Worm (Caenorhabditis elegans): Measurements from ENCODE around the gene col-119.

The col-119 gene

ce11 chrIV:8943430-8943829 is 36.2 kb downstream of the col-119 start:
- TF ChIP-seq ztf-4 (tag; optimal IDR thresholded peaks at IDR 0.05) (no peak), R02D3.7 (tag; optimal IDR thresholded peaks at IDR 0.05) (no peak), skn-1 (tag; optimal IDR thresholded peaks at IDR 0.05) (no peak), elt-1 (tag; optimal IDR thresholded peaks at IDR 0.05) (no peak), mdl-1 (tag; optimal IDR thresholded peaks at IDR 0.05) (no peak), snpc-4 (tag; optimal IDR thresholded peaks at IDR 0.05) (no peak), sem-4 (tag; optimal IDR thresholded peaks at IDR 0.05) (no peak), mbf-1 (tag; optimal IDR thresholded peaks at IDR 0.05) (no peak), nhr-10 (tag; optimal IDR thresholded peaks at IDR 0.05) (no peak), elt-3 (tag; optimal IDR thresholded peaks at IDR 0.05) (no peak), nhr-6 (tag; optimal IDR thresholded peaks at IDR 0.05) (no peak), F13H6.1 (tag; optimal IDR thresholded peaks at IDR 0.05) (no peak), crh-2 (tag; optimal IDR thresholded peaks at IDR 0.05) (no peak), peb-1 (tag; optimal IDR thresholded peaks at IDR 0.05) (no peak), ceh-82 (tag; optimal IDR thresholded peaks at IDR 0.05) (no peak), ZK546.5 (tag; optimal IDR thresholded peaks at IDR 0.05) (no peak), ama-1 (optimal IDR thresholded peaks at IDR 0.05) (no peak)

- TF ChIP-seq blmp-1 (tag; optimal IDR thresholded peaks at IDR 0.05; ENCODE audit: insufficient read depth) (no peak), zag-1 (tag; optimal IDR thresholded peaks at IDR 0.05) (no peak), nhr-129 (tag; optimal IDR thresholded peaks at IDR 0.05) (no peak), lsy-2 (tag; optimal IDR thresholded peaks at IDR 0.05) (no peak), lin-13 (GFP tag; optimal IDR thresholded peaks at IDR 0.05) (no peak), ceh-16 (tag; optimal IDR thresholded peaks at IDR 0.05) (no peak), sma-9 (GFP tag; optimal IDR thresholded peaks at IDR 0.05) (no peak), sma-9 (tag; optimal IDR thresholded peaks at IDR 0.05) (no peak), ZK546.5 (tag; optimal IDR thresholded peaks at IDR 0.05) (no peak), nhr-77 (tag; optimal IDR thresholded peaks at IDR 0.05) (no peak), C34F6.9 (tag; optimal IDR thresholded peaks at IDR 0.05) (no peak), elt-3 (tag; optimal IDR thresholded peaks at IDR 0.05) (no peak), lin-11 (tag; optimal IDR thresholded peaks at IDR 0.05) (no peak), nhr-25 (tag; optimal IDR thresholded peaks at IDR 0.05) (no peak), Y55F3AM.14 (GFP tag; optimal IDR thresholded peaks at IDR 0.05) (no peak), nhr-11 (tag; optimal IDR thresholded peaks at IDR 0.05) (no peak), nhr-10 (tag; optimal IDR thresholded peaks at IDR 0.05) (no peak), mbf-1 (tag; optimal IDR thresholded peaks at IDR 0.05) (no peak), alr-1 (tag; optimal IDR thresholded peaks at IDR 0.05) (no peak), unc-39 (tag; optimal IDR thresholded peaks at IDR 0.05) (no peak)
Measured at ce11 chrIV:8933575-8933974, 46.0 kb downstream of the col-119 start, which contains the start of gene D1046.4. D1046.4 (plus strand) TSS chrIV:8933875.

DNA sequence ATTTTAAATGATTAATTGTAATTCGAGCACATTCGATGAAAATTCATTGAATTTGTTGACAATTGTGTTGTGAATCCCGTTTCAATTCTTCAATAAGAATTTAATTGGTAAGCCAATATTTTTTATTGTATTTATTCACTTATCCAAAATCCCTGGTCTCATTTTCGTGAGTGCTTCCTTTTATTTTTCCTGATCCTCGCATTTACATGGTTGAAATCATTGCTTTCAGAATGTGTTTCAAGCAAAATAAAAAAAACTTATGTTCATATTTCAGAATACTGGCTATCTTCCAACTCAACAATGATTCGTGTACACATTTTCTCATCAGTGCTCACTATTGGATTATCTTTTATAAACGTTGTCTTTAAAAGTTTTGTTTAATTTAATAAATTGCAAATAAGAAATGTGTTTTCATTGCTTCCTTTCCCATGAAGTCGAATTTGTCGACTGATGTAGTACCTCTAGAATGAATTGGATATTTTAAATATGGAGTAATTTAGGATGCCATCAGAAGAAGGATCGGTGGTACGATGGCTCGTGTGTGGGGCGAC is 49.6 kb downstream of the col-119 start, which contains the start of the genes D1046.18 and slc-25A26:
TSS of gene D1046.18 (plus strand) at position 301 of the 551 bp plus-strand sequence.
TSS of gene slc-25A26 (plus strand) at position 501 of the 551 bp plus-strand sequence.
- TF ChIP-seq skn-1 (tag; optimal IDR thresholded peaks at IDR 0.05), result no peak
- no peak for TF ChIP-seq lin-11 (tag; optimal IDR thresholded peaks at IDR 0.05)
- no peak for TF ChIP-seq sma-3 (GFP tag; optimal IDR thresholded peaks at IDR 0.05)
- TF ChIP-seq crh-2 (tag; optimal IDR thresholded peaks at IDR 0.05), result no peak
- no peak for TF ChIP-seq egl-27 (tag; optimal IDR thresholded peaks at IDR 0.05)
- no peak for TF ChIP-seq unc-55 (GFP tag; optimal IDR thresholded peaks at IDR 0.05)
- no peak for TF ChIP-seq F13H6.1 (tag; optimal IDR thresholded peaks at IDR 0.05)
- TF ChIP-seq mbf-1 (tag; optimal IDR thresholded peaks at IDR 0.05), result no peak
- no peak for TF ChIP-seq nhr-77 (tag; optimal IDR thresholded peaks at IDR 0.05)
- TF ChIP-seq R02D3.7 (tag; optimal IDR thresholded peaks at IDR 0.05), result no peak
